Fruit fly (Drosophila melanogaster) whole organism, embryonic: ENCODE measurements around the gene Naa20A.

Source experiments
- ATbp ChIP-seq: fragments of 200-800 bp; sonication (Bioruptor generic); optimal IDR thresholded peaks from 2 replicates; lab custom pipeline; 2017; ENCODE audit warnings: missing biosample characterization, mild to moderate bottlenecking, missing genetic modification characterization, missing genetic modification reagents
- CG13123 ChIP-seq: fragments of 200-800 bp; sonication (Bioruptor generic); optimal IDR thresholded peaks from 2 replicates; lab custom pipeline; 2016; ENCODE audit warnings: missing biosample characterization, missing genetic modification characterization
- CG15073 ChIP-seq: fragments of 200-800 bp; sonication (Bioruptor generic); optimal IDR thresholded peaks from 2 replicates; lab custom pipeline; 2016; ENCODE audit warnings: missing biosample characterization, missing genetic modification characterization
- CG15514 ChIP-seq: fragments of 200-800 bp; sonication (Bioruptor generic); optimal IDR thresholded peaks from 3 replicates; lab custom pipeline; 2017; ENCODE audit warnings: missing biosample characterization, missing genetic modification characterization, mild to moderate bottlenecking, moderate library complexity, missing genetic modification reagents
- CG15696 ChIP-seq: fragments of 200-800 bp; sonication (Bioruptor generic); optimal IDR thresholded peaks from 2 replicates; lab custom pipeline; 2019; ENCODE audit warnings: missing biosample characterization, mild to moderate bottlenecking, missing genetic modification characterization, moderate library complexity
- CG1602 ChIP-seq: fragments of 200-800 bp; sonication (Bioruptor generic); optimal IDR thresholded peaks from 3 replicates; lab custom pipeline; 2016; ENCODE audit warnings: missing biosample characterization, missing genetic modification characterization
- CG1603 ChIP-seq: fragments of 200-800 bp; sonication (Bioruptor generic); optimal IDR thresholded peaks from 2 replicates; lab custom pipeline; 2019; ENCODE audit warnings: missing biosample characterization, mild to moderate bottlenecking, missing genetic modification characterization, moderate library complexity
- CG16815 ChIP-seq: fragments of 200-800 bp; sonication (Bioruptor generic); optimal IDR thresholded peaks from 3 replicates; lab custom pipeline; 2017; ENCODE audit warnings: missing biosample characterization, mild to moderate bottlenecking, missing genetic modification characterization
- CG17359 ChIP-seq: fragments of 200-800 bp; sonication (Bioruptor generic); optimal IDR thresholded peaks from 3 replicates; lab custom pipeline; 2018; ENCODE audit warnings: missing biosample characterization, mild to moderate bottlenecking, missing genetic modification characterization, moderate library complexity
- CG30431 ChIP-seq: fragments of 200-800 bp; sonication (Bioruptor generic); optimal IDR thresholded peaks from 2 replicates; lab custom pipeline; 2017; ENCODE audit warnings: missing biosample characterization, missing genetic modification characterization
- CG5180 ChIP-seq: fragments of 200-800 bp; sonication (Bioruptor generic); optimal IDR thresholded peaks from 3 replicates; lab custom pipeline; 2017; ENCODE audit warnings: missing biosample characterization, missing genetic modification characterization, mild to moderate bottlenecking, moderate library complexity, missing genetic modification reagents
- CG6175 ChIP-seq: fragments of 200-800 bp; sonication (Bioruptor generic); IDR thresholded peaks from 3 replicates; pipeline ENCODE4 v1.3.6; 2022; ENCODE audit warnings: missing biosample characterization, missing genetic modification characterization
- CG6791 ChIP-seq: fragments of 200-800 bp; sonication (Bioruptor generic); IDR thresholded peaks from 3 replicates; pipeline ENCODE4 v1.3.6; 2022; ENCODE audit warnings: missing biosample characterization, missing genetic modification characterization; ENCODE audit not compliant: partially characterized antibody
- CG7556 ChIP-seq: fragments of 200-800 bp; sonication (Bioruptor generic); optimal IDR thresholded peaks from 2 replicates; lab custom pipeline; 2017; ENCODE audit warnings: missing biosample characterization, mild to moderate bottlenecking, missing genetic modification characterization
- CG7987 ChIP-seq: fragments of 200-800 bp; sonication (Bioruptor generic); optimal IDR thresholded peaks from 2 replicates; lab custom pipeline; 2018; ENCODE audit warnings: missing biosample characterization, mild to moderate bottlenecking, missing genetic modification characterization, moderate library complexity
- CHES-1-like ChIP-seq: fragments of 200-800 bp; sonication (Bioruptor generic); optimal IDR thresholded peaks from 2 replicates; lab custom pipeline; 2016; ENCODE audit warnings: missing biosample characterization, missing genetic modification characterization
- Camta ChIP-seq: fragments of 200-800 bp; sonication (Bioruptor generic); optimal IDR thresholded peaks from 2 replicates; lab custom pipeline; 2016; ENCODE audit warnings: missing biosample characterization, missing genetic modification characterization
- D19B ChIP-seq: fragments of 200-800 bp; sonication (Bioruptor generic); optimal IDR thresholded peaks from 2 replicates; lab custom pipeline; 2017; ENCODE audit warnings: missing biosample characterization, mild to moderate bottlenecking, missing genetic modification characterization
- Dref ChIP-seq: fragments of 200-800 bp; sonication (Bioruptor generic); IDR thresholded peaks from 2 replicates; pipeline ENCODE4 v1.3.6; 2022; ENCODE audit warnings: missing biosample characterization, missing genetic modification characterization
- Elba2 ChIP-seq: fragments of 200-800 bp; sonication (Bioruptor generic); optimal IDR thresholded peaks from 3 replicates; lab custom pipeline; 2016; ENCODE audit warnings: missing biosample characterization, missing genetic modification characterization
- HLH3B ChIP-seq: fragments of 200-800 bp; sonication (Bioruptor generic); IDR thresholded peaks from 2 replicates; pipeline ENCODE4 v1.3.6; 2022; ENCODE audit warnings: missing biosample characterization, missing genetic modification characterization
- HLH4C ChIP-seq: fragments of 200-800 bp; sonication (Bioruptor generic); IDR thresholded peaks from 3 replicates; pipeline ENCODE4 v1.3.6; 2022; ENCODE audit warnings: missing biosample characterization, missing genetic modification characterization; ENCODE audit not compliant: partially characterized antibody
- HLHmδ ChIP-seq: fragments of 200-800 bp; sonication (Bioruptor generic); optimal IDR thresholded peaks from 2 replicates; lab custom pipeline; 2018; ENCODE audit warnings: missing biosample characterization, mild to moderate bottlenecking, missing genetic modification characterization, moderate library complexity
- Hsf ChIP-seq: fragments of 200-800 bp; sonication (Bioruptor generic); optimal IDR thresholded peaks from 3 replicates; lab custom pipeline; 2016; ENCODE audit warnings: missing biosample characterization, missing genetic modification characterization
- Mrtf ChIP-seq: fragments of 200-800 bp; sonication (Bioruptor generic); IDR thresholded peaks from 3 replicates; pipeline ENCODE4 v1.3.6; 2022; ENCODE audit warnings: missing biosample characterization, missing genetic modification characterization
- NK7.1 ChIP-seq: fragments of 200-800 bp; sonication (Bioruptor generic); optimal IDR thresholded peaks from 3 replicates; lab custom pipeline; 2016; ENCODE audit warnings: missing biosample characterization, missing genetic modification characterization
- Nf-YB ChIP-seq: fragments of 200-800 bp; sonication (Bioruptor generic); optimal IDR thresholded peaks from 3 replicates; lab custom pipeline; 2019; ENCODE audit warnings: missing biosample characterization, mild to moderate bottlenecking, missing genetic modification characterization, moderate library complexity
- Six4 ChIP-seq: fragments of 200-800 bp; sonication (Bioruptor generic); optimal IDR thresholded peaks from 2 replicates; lab custom pipeline; 2016; ENCODE audit warnings: missing biosample characterization, missing genetic modification characterization
- Usf ChIP-seq: fragments of 200-800 bp; sonication (Bioruptor generic); optimal IDR thresholded peaks from 2 replicates; lab custom pipeline; 2017; ENCODE audit warnings: missing genotype, missing biosample characterization, missing genetic modification characterization
- ato ChIP-seq: fragments of 200-800 bp; sonication (Bioruptor generic); IDR thresholded peaks from 2 replicates; pipeline ENCODE4 v1.3.6; 2022; ENCODE audit warnings: missing biosample characterization, missing genetic modification characterization; ENCODE audit not compliant: partially characterized antibody
- bcd ChIP-seq: fragments of 200-800 bp; sonication (Bioruptor generic); optimal IDR thresholded peaks from 2 replicates; lab custom pipeline; 2017; ENCODE audit warnings: missing biosample characterization, mild to moderate bottlenecking, missing genetic modification characterization
- cato ChIP-seq: fragments of 200-800 bp; sonication (Bioruptor generic); optimal IDR thresholded peaks from 2 replicates; lab custom pipeline; 2016; ENCODE audit warnings: missing biosample characterization, missing genetic modification characterization, borderline replicate concordance
- ci ChIP-seq: fragments of 200-800 bp; sonication (Bioruptor generic); IDR thresholded peaks from 3 replicates; pipeline ENCODE4 v1.3.6; 2022; ENCODE audit warnings: missing biosample characterization, missing genetic modification characterization
- dan ChIP-seq: fragments of 200-800 bp; sonication (Bioruptor generic); IDR thresholded peaks from 2 replicates; pipeline ENCODE4 v1.3.6; 2022; ENCODE audit warnings: missing biosample characterization, missing genetic modification characterization
- dpn ChIP-seq, 2 experiments: fragments of 200-800 bp; sonication (Bioruptor generic); optimal IDR thresholded peaks; 3 replicates each; lab custom pipeline; 2016; ENCODE audit warnings: missing biosample characterization in 2 of 2, missing genetic modification characterization in 2 of 2
- ftz-f1 ChIP-seq: fragments of 200-800 bp; sonication (Bioruptor generic); optimal IDR thresholded peaks from 2 replicates; lab custom pipeline; 2016; ENCODE audit warnings: missing biosample characterization, missing genetic modification characterization
- h ChIP-seq: fragments of >200 bp; optimal IDR thresholded peaks from 2 replicates; lab custom pipeline; 2017
- kni ChIP-seq: fragments of 200-800 bp; sonication (Bioruptor generic); optimal IDR thresholded peaks from 3 replicates; lab custom pipeline; 2017; ENCODE audit warnings: mild to moderate bottlenecking, missing biosample characterization, missing genetic modification reagents, missing genetic modification characterization
- knrl ChIP-seq: fragments of 200-800 bp; sonication (Bioruptor generic); IDR thresholded peaks from 3 replicates; pipeline ENCODE4 v1.3.6; 2022; ENCODE audit warnings: missing biosample characterization, missing genetic modification characterization; ENCODE audit not compliant: partially characterized antibody
- lilli ChIP-seq: fragments of 200-800 bp; sonication (Bioruptor generic); optimal IDR thresholded peaks from 3 replicates; lab custom pipeline; 2016; ENCODE audit warnings: missing biosample characterization, missing genetic modification characterization
- lola ChIP-seq, 3 experiments: fragments of >200 bp in 2 of 3; fragments of 200-800 bp in 1 of 3; sonication (Bioruptor generic) in 1 of 3; optimal IDR thresholded peaks; 2 replicates each; lab custom pipeline; 2017 to 2019; ENCODE audit warnings: missing biosample characterization in 3 of 3, missing genetic modification characterization in 3 of 3, mild to moderate bottlenecking in 1 of 3, moderate library complexity in 1 of 3
- mld ChIP-seq: fragments of 200-800 bp; sonication (Bioruptor generic); IDR thresholded peaks from 3 replicates; pipeline ENCODE4 v1.3.6; 2022; ENCODE audit warnings: missing biosample characterization, missing genetic modification characterization; ENCODE audit not compliant: partially characterized antibody
- nerfin-1 ChIP-seq: fragments of 200-800 bp; sonication (Bioruptor generic); optimal IDR thresholded peaks from 3 replicates; lab custom pipeline; 2019; ENCODE audit warnings: missing biosample characterization, mild to moderate bottlenecking, missing genetic modification characterization, moderate library complexity
- nmo ChIP-seq: fragments of 200-800 bp; sonication (Bioruptor generic); optimal IDR thresholded peaks from 2 replicates; lab custom pipeline; 2018; ENCODE audit warnings: missing biosample characterization, mild to moderate bottlenecking, missing genetic modification characterization, moderate library complexity
- org-1 ChIP-seq: fragments of 200-800 bp; sonication (Bioruptor generic); optimal IDR thresholded peaks from 2 replicates; lab custom pipeline; 2017; ENCODE audit warnings: missing biosample characterization, missing genetic modification characterization
- otp ChIP-seq: fragments of 200-800 bp; sonication (Bioruptor generic); IDR thresholded peaks from 3 replicates; pipeline ENCODE4, ENCODE4 v1.3.6; 2022; ENCODE audit warnings: missing biosample characterization, missing genetic modification characterization
- pho ChIP-seq: fragments of 200-800 bp; sonication (Bioruptor generic); optimal IDR thresholded peaks from 2 replicates; lab custom pipeline; 2016; ENCODE audit warnings: missing biosample characterization, missing genetic modification characterization
- sc ChIP-seq, 3 experiments: fragments of >200 bp in 2 of 3; fragments of 200-800 bp in 1 of 3; sonication (Bioruptor generic) in 1 of 3; optimal IDR thresholded peaks; 2 replicates in 2 of 3; 3 replicates in 1 of 3; lab custom pipeline; 2017; ENCODE audit warnings: mild to moderate bottlenecking in 1 of 3, missing biosample characterization in 1 of 3, missing genetic modification characterization in 1 of 3, missing genetic modification reagents in 1 of 3
- sisA ChIP-seq: fragments of 200-800 bp; sonication (Bioruptor generic); IDR thresholded peaks from 2 replicates; pipeline ENCODE4 v1.3.6; 2022; ENCODE audit warnings: missing biosample characterization, missing genetic modification characterization
- slou ChIP-seq: fragments of 200-800 bp; sonication (Bioruptor generic); optimal IDR thresholded peaks from 3 replicates; lab custom pipeline; 2016; ENCODE audit warnings: missing biosample characterization, missing genetic modification characterization
- stc ChIP-seq: fragments of 200-800 bp; sonication (Bioruptor generic); IDR thresholded peaks from 2 replicates; pipeline ENCODE4 v1.3.6; 2022; ENCODE audit warnings: missing biosample characterization, missing genetic modification characterization

The Naa20A gene

dm6 chrX:19622924-19623323 is at the start of gene Naa20A, which contains the start of gene MKP-4 (continued):
- TF ChIP-seq Usf (GFP tag; lab: Kevin White, UChicago) (no peak), CG15073 (GFP tag; lab: Kevin White, UChicago) (no peak), dpn (GFP tag; optimal IDR thresholded peaks at IDR 0.05; lab: Kevin White, UChicago) (no peak), stc (GFP tag; lab: Robert Waterston, UW) (no peak; the same call in 1 of the 2 replicates), lola (GFP tag; optimal IDR thresholded peaks at IDR 0.05; lab: Kevin White, UChicago) (no peak), D19B (GFP tag; lab: Kevin White, UChicago) (no peak), slou (GFP tag; lab: Kevin White, UChicago) (no peak), bcd (GFP tag; lab: Kevin White, UChicago) (no peak), sisA (GFP tag; lab: Robert Waterston, UW) (no peak), ato (GFP tag; lab: Robert Waterston, UW) (no peak), NK7.1 (GFP tag; lab: Kevin White, UChicago) (no peak), nerfin-1 (tag; lab: Kevin White, UChicago) (peak; percentile 38), CG7987 (no peak), Camta (no peak), ATbp (GFP tag; lab: Kevin White, UChicago) (no peak), CG5180 (GFP tag; lab: Kevin White, UChicago) (no peak), CG1602 (GFP tag; lab: Kevin White, UChicago) (no peak), pho (GFP tag; lab: Kevin White, UChicago) (no peak), CG15696 (tag; lab: Kevin White, UChicago) (no peak), cato (GFP tag; lab: Kevin White, UChicago) (no peak), Hsf (no peak), ci (GFP tag; lab: Robert Waterston, UW) (no peak), lilli (GFP tag; lab: Kevin White, UChicago) (no peak), HLHmδ (GFP tag; lab: Kevin White, UChicago) (no peak), sc (optimal IDR thresholded peaks at IDR 0.05; lab: Kevin White, UChicago) (no peak), sc (GFP tag; optimal IDR thresholded peaks at IDR 0.05; lab: Kevin White, UChicago) (no peak), Nf-YB (GFP tag; lab: Kevin White, UChicago) (no peak), knrl (peak; percentile 68), Elba2 (GFP tag; lab: Kevin White, UChicago) (no peak), CG15514 (GFP tag; lab: Kevin White, UChicago) (no peak), Mrtf (GFP tag; lab: Robert Waterston, UW) (no peak), CG17359 (no peak), kni (GFP tag; lab: Kevin White, UChicago) (no peak), CG6791 (peak; percentile 68), CG7556 (GFP tag; lab: Kevin White, UChicago) (no peak), nmo (GFP tag; lab: Kevin White, UChicago) (peak; percentile 12), CG16815 (GFP tag; lab: Kevin White, UChicago) (no peak), org-1 (no peak), Six4 (no peak), CG6175 (GFP tag; lab: Robert Waterston, UW) (no peak), Dref (GFP tag; lab: Robert Waterston, UW) (peak; percentile 87), CG1603 (no peak), dan (GFP tag; lab: Robert Waterston, UW) (no peak), HLH4C (GFP tag; lab: Robert Waterston, UW) (peak; percentile 73), CG30431 (GFP tag; lab: Kevin White, UChicago) (no peak), otp (GFP tag; lab: Robert Waterston, UW) (no peak), mld (peak; percentile 76; the same call in 2 of the 3 replicates), h (lab: Kevin White, UChicago) (no peak), CG13123 (GFP tag; lab: Kevin White, UChicago) (no peak), CHES-1-like (no peak), ftz-f1 (peak; percentile 68), HLH3B (no peak)
